Worm (Caenorhabditis elegans) whole organism, mixed stage, embryonic: ENCODE results near the gene set-31.

Source experiments
- nhr-237 ChIP-seq: fragments of 150-350 bp; optimal IDR thresholded peaks from 2 replicates; lab custom pipeline; 2014; ENCODE audit warnings: missing biosample characterization, missing genetic modification characterization
- nhr-76 ChIP-seq: sonication (generic microtip); optimal IDR thresholded peaks from 2 replicates; lab custom pipeline; 2017; ENCODE audit warnings: missing biosample characterization, missing genetic modification characterization
- unc-62 ChIP-seq: fragments of 150-350 bp; optimal IDR thresholded peaks from 2 replicates; lab custom pipeline; 2014; ENCODE audit warnings: missing biosample characterization, missing genetic modification reagents, missing genetic modification characterization

DNA sequence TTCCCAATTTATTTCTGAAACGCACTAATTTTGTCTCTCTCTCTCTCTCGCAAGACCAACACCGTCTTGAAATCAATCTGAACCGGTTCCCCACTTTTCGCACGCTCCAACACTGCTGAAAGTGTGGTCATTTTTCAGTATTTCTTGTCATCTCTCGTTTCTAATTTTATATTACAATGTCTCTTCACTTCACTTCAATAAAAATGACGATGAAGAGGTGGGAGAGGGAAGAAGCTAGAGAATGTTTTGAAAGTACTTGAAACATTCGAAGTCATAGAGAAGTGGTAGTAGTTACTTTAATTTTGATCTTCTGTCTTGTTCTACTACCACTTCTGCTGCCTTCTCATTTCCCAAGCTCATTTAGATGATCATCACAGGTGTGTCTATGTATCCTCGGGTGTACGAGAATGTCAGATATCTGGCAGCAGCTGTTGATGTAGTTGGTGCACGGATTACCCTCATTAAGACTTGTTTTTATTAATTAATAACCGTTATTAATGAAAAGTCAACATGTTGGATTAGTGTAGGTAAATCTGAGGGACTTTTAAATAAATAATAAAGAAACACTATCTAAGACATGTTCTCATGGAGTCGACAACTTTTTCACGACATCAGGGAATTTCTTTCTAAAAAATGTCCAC, 20.5 kb downstream of the set-31 start:
- TF ChIP-seq unc-62 (GFP tag; lab: Kevin White, UChicago), result no peak
- no peak for TF ChIP-seq nhr-237 (tag; lab: Kevin White, UChicago)
- no peak for TF ChIP-seq nhr-76 (tag; lab: Kevin White, UChicago)
